Fruit fly (Drosophila melanogaster) whole organism, prepupa: Measurements from ENCODE around the gene dlt.

Source experiments
- CG10669 ChIP-seq: fragments of 200-800 bp; sonication (Bioruptor generic); optimal IDR thresholded peaks from 3 replicates; lab custom pipeline; 2018; ENCODE audit warnings: missing biosample characterization, mild to moderate bottlenecking, missing genetic modification characterization, moderate library complexity
- CG11294 ChIP-seq: fragments of 200-800 bp; sonication (Bioruptor generic); IDR thresholded peaks from 2 replicates; pipeline ENCODE4 v1.3.6; 2022; ENCODE audit warnings: missing biosample characterization, missing genetic modification characterization
- CG11902 ChIP-seq: fragments of 200-800 bp; sonication (Bioruptor generic); optimal IDR thresholded peaks from 3 replicates; lab custom pipeline; 2016; ENCODE audit warnings: missing biosample characterization, missing genetic modification characterization
- CG1621 ChIP-seq: fragments of 200-800 bp; sonication (Bioruptor generic); optimal IDR thresholded peaks from 3 replicates; lab custom pipeline; 2018; ENCODE audit warnings: missing biosample characterization, mild to moderate bottlenecking, missing genetic modification characterization
- CG6163 ChIP-seq: fragments of 200-800 bp; sonication (Bioruptor generic); IDR thresholded peaks from 3 replicates; pipeline ENCODE4 v1.3.6; 2022; ENCODE audit warnings: missing biosample characterization, missing genetic modification characterization
- CG6276 ChIP-seq: fragments of 200-800 bp; sonication (Bioruptor generic); optimal IDR thresholded peaks from 2 replicates; lab custom pipeline; 2017; ENCODE audit warnings: missing biosample characterization, mild to moderate bottlenecking, missing genetic modification characterization
- CG6792 ChIP-seq: fragments of 200-800 bp; sonication (Bioruptor generic); optimal IDR thresholded peaks from 3 replicates; lab custom pipeline; 2016; ENCODE audit warnings: missing biosample characterization, missing genetic modification characterization
- CG7368 ChIP-seq: fragments of 200-800 bp; sonication (Bioruptor generic); optimal IDR thresholded peaks from 3 replicates; lab custom pipeline; 2016; ENCODE audit warnings: missing biosample characterization, missing genetic modification characterization
- CG8319 ChIP-seq: fragments of 200-800 bp; sonication (Bioruptor generic); optimal IDR thresholded peaks from 3 replicates; lab custom pipeline; 2016; ENCODE audit warnings: missing biosample characterization, missing genetic modification characterization
- Eip78C ChIP-seq: fragments of 200-800 bp; sonication (Bioruptor generic); peaks from one replicate; lab custom pipeline; 2016; ENCODE audit warnings: missing biosample characterization, missing genetic modification characterization
- Ets21C ChIP-seq: fragments of 200-800 bp; sonication (Bioruptor generic); optimal IDR thresholded peaks from 3 replicates; lab custom pipeline; 2016; ENCODE audit warnings: missing biosample characterization, missing genetic modification characterization
- Ets96B ChIP-seq: fragments of 200-800 bp; optimal IDR thresholded peaks from 2 replicates; lab custom pipeline; 2019; ENCODE audit warnings: missing biosample characterization, mild to moderate bottlenecking, missing genetic modification characterization, moderate library complexity
- Hr38 ChIP-seq: sonication (Bioruptor generic); optimal IDR thresholded peaks from 2 replicates; lab custom pipeline; 2016; ENCODE audit warnings: missing biosample characterization, missing genetic modification characterization
- Hr39 ChIP-seq: fragments of 200-800 bp; sonication (Bioruptor generic); optimal IDR thresholded peaks from 2 replicates; lab custom pipeline; 2016; ENCODE audit warnings: missing biosample characterization, missing genetic modification characterization
- Smox ChIP-seq: fragments of 200-800 bp; sonication (Bioruptor generic); optimal IDR thresholded peaks from 3 replicates; lab custom pipeline; 2016; ENCODE audit warnings: missing biosample characterization, missing genetic modification characterization
- Sox14 ChIP-seq: fragments of 200-800 bp; sonication (Bioruptor generic); optimal IDR thresholded peaks from 3 replicates; lab custom pipeline; 2016; ENCODE audit warnings: missing biosample characterization, missing genetic modification characterization
- Sox15 ChIP-seq: fragments of 200-800 bp; sonication (Bioruptor generic); optimal IDR thresholded peaks from 3 replicates; lab custom pipeline; 2016; ENCODE audit warnings: missing biosample characterization, missing genetic modification characterization
- dac ChIP-seq: fragments of 200-800 bp; sonication (Bioruptor generic); optimal IDR thresholded peaks from 2 replicates; lab custom pipeline; 2017; ENCODE audit warnings: missing biosample characterization, mild to moderate bottlenecking, missing genetic modification characterization
- dsx ChIP-seq: fragments of 200-800 bp; optimal IDR thresholded peaks from 3 replicates; lab custom pipeline; 2019; ENCODE audit warnings: missing biosample characterization, mild to moderate bottlenecking, missing genetic modification characterization, moderate library complexity; ENCODE audit not compliant: poor library complexity, severe bottlenecking
- fd85E ChIP-seq: fragments of 200-800 bp; sonication (Bioruptor generic); optimal IDR thresholded peaks from 3 replicates; lab custom pipeline; 2016; ENCODE audit warnings: missing biosample characterization, missing genetic modification characterization
- salr ChIP-seq, 2 experiments: fragments of 200-800 bp; sonication (Bioruptor generic); optimal IDR thresholded peaks; 3 replicates each; lab custom pipeline; 2016 to 2018; ENCODE audit warnings: missing biosample characterization in 2 of 2, missing genetic modification characterization in 2 of 2, mild to moderate bottlenecking in 1 of 2
- spab ChIP-seq: fragments of 200-800 bp; sonication (Bioruptor generic); optimal IDR thresholded peaks from 2 replicates; lab custom pipeline; 2017; ENCODE audit warnings: missing biosample characterization, mild to moderate bottlenecking, missing genetic modification characterization, missing genetic modification reagents
- ss ChIP-seq, 2 experiments: fragments of 200-800 bp; sonication (Bioruptor generic); optimal IDR thresholded peaks; 2 replicates in 1 of 2; 3 replicates in 1 of 2; lab custom pipeline; 2017 to 2018; ENCODE audit warnings: mild to moderate bottlenecking in 2 of 2, missing biosample characterization in 2 of 2, missing genetic modification characterization in 2 of 2, moderate library complexity in 1 of 2
- svp ChIP-seq: fragments of 200-800 bp; sonication (Bioruptor generic); peaks from one replicate; lab custom pipeline; 2016; ENCODE audit warnings: missing biosample characterization, missing genetic modification characterization

The dlt gene

DNA sequence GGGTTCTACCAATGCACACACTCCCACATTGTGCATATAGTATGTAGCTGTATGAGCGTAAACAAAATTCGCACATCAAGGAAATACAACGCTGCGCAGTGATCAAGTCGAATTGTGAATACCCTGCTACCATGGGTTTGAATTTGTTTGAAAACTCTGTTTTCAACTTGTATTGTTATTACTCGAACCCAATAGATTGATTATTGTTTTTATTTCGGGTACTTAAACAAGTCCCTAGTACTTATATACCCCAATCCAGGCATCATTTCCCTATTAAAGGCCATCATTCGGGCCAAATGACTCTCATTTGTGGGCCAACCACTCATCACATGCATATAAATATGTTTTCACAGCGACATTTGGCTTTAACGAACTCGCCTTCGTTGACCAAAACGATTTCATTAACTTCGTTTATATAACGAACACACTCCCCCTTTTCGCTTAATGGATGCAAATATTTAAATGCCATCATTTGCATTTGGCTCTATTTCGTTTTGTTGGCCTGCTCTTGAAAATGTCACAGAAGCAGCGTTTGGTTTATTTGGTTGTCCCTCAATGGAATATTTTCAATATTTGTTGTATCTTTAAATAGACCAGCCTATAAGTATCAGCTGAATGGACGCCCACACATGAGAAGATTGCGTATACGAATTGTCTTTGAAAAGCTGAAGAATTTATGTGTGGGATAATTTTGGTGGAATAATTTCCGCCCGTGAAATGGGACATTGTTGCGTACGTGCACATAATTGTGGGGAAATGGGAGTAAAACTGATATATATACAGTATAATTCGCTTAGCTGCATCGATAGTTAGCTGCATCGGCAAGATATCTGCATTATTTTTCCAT, 54.8 kb downstream of the dlt start (continued):
- peak; percentile 63 for TF ChIP-seq Smox (GFP tag; lab: Kevin White, UChicago)
- peak; percentile 88 for TF ChIP-seq Eip78C (GFP tag; lab: Kevin White, UChicago)
- no peak for TF ChIP-seq CG7368 (GFP tag; lab: Kevin White, UChicago)
- no peak for TF ChIP-seq Hr38
- peak; percentile 18 for TF ChIP-seq CG8319 (GFP tag; lab: Kevin White, UChicago)
- TF ChIP-seq CG11294 (GFP tag; lab: Robert Waterston, UW) = peak; percentile 56; the same call in 1 of the 2 replicates
- TF ChIP-seq Hr39 (GFP tag; lab: Kevin White, UChicago) = peak; percentile 80
- TF ChIP-seq spab = no peak
- no peak for TF ChIP-seq ss (GFP tag; optimal IDR thresholded peaks at IDR 0.05; lab: Kevin White, UChicago)
- TF ChIP-seq fd85E (GFP tag; lab: Kevin White, UChicago) = no peak
- peak; percentile 56 for TF ChIP-seq Ets21C
- peak; percentile 44 for TF ChIP-seq CG6792 (GFP tag; lab: Kevin White, UChicago)
- TF ChIP-seq dsx (GFP tag; lab: Kevin White, UChicago) = no peak
- peak in 1 of 2 experiments; percentile 28 for TF ChIP-seq salr (GFP tag; optimal IDR thresholded peaks at IDR 0.05; lab: Kevin White, UChicago)
- TF ChIP-seq CG6163 (GFP tag; lab: Robert Waterston, UW) = peak; percentile 70
- peak; percentile 57 for TF ChIP-seq Sox15 (GFP tag; lab: Kevin White, UChicago)
- no peak for TF ChIP-seq CG6276
- TF ChIP-seq CG10669 = no peak
- TF ChIP-seq dac (GFP tag; lab: Kevin White, UChicago) = no peak
- no peak for TF ChIP-seq CG1621 (tag; lab: Kevin White, UChicago)
- peak; percentile 70 for TF ChIP-seq svp (GFP tag; lab: Kevin White, UChicago)
- TF ChIP-seq Ets96B (tag; lab: Kevin White, UChicago) = no peak
- TF ChIP-seq CG11902 (GFP tag; lab: Kevin White, UChicago) = no peak
- TF ChIP-seq Sox14 (GFP tag; lab: Kevin White, UChicago) = peak; percentile 54
